Worm (Caenorhabditis elegans) whole organism, mixed stage, embryonic: ENCODE measurements around the gene lbp-2.

ENCODE experiments used
- M03D4.4 ChIP-seq: sonication (generic microtip); optimal IDR thresholded peaks from 2 replicates; lab custom pipeline; 2017; ENCODE audit warnings: mild to moderate bottlenecking, missing genetic modification characterization, missing compliant biosample characterization
- bed-3 ChIP-seq: fragments of 200-800 bp; sonication (Bioruptor generic); optimal IDR thresholded peaks from 3 replicates; lab custom pipeline; 2018; ENCODE audit warnings: mild to moderate bottlenecking, missing genetic modification characterization, moderate library complexity, missing compliant biosample characterization
- blmp-1 ChIP-seq: fragments of 150-350 bp; optimal IDR thresholded peaks from 2 replicates; lab custom pipeline; 2014; ENCODE audit warnings: missing biosample characterization, missing genetic modification characterization
- ceh-39 ChIP-seq: fragments of 150-350 bp; optimal IDR thresholded peaks from 2 replicates; lab custom pipeline; 2014; ENCODE audit warnings: missing biosample characterization, missing genetic modification characterization
- ceh-43 ChIP-seq: fragments of 200-800 bp; sonication (Bioruptor generic); optimal IDR thresholded peaks from 2 replicates; lab custom pipeline; 2018; ENCODE audit warnings: mild to moderate bottlenecking, missing genetic modification characterization, moderate library complexity, missing compliant biosample characterization
- ceh-83 ChIP-seq: fragments of 200-800 bp; sonication (Bioruptor generic); optimal IDR thresholded peaks from 2 replicates; lab custom pipeline; 2018; ENCODE audit warnings: mild to moderate bottlenecking, missing genetic modification characterization, missing compliant biosample characterization
- ces-1 ChIP-seq: fragments of 150-350 bp; optimal IDR thresholded peaks from 2 replicates; lab custom pipeline; 2014; ENCODE audit warnings: missing biosample characterization, missing genetic modification reagents, missing genetic modification characterization
- cnd-1 ChIP-seq: fragments of 200-800 bp; sonication (Bioruptor generic); optimal IDR thresholded peaks from 2 replicates; lab custom pipeline; 2018; ENCODE audit warnings: mild to moderate bottlenecking, missing genetic modification characterization, missing compliant biosample characterization
- drap-1 ChIP-seq: fragments of 200-800 bp; sonication (Bioruptor generic); optimal IDR thresholded peaks from 3 replicates; lab custom pipeline; 2018; ENCODE audit warnings: mild to moderate bottlenecking, missing genetic modification characterization, missing compliant biosample characterization
- elt-1 ChIP-seq: sonication (generic microtip); optimal IDR thresholded peaks from 2 replicates; lab custom pipeline; 2017; ENCODE audit warnings: missing genetic modification characterization, mild to moderate bottlenecking, missing compliant biosample characterization, antibody characterized with exemption, moderate library complexity, borderline replicate concordance; ENCODE audit not compliant: insufficient read depth
- elt-3 ChIP-seq: fragments of 150-350 bp; optimal IDR thresholded peaks from 2 replicates; lab custom pipeline; 2014; ENCODE audit warnings: missing biosample characterization, missing genetic modification characterization
- flh-1 ChIP-seq: fragments of 200-800 bp; sonication (Bioruptor generic); optimal IDR thresholded peaks from 2 replicates; lab custom pipeline; 2018; ENCODE audit warnings: mild to moderate bottlenecking, missing genetic modification characterization, moderate library complexity, missing compliant biosample characterization
- hlh-1 ChIP-seq: fragments of 150-350 bp; optimal IDR thresholded peaks from 2 replicates; lab custom pipeline; 2014; ENCODE audit warnings: missing biosample characterization, missing genetic modification reagents, missing genetic modification characterization
- lin-32 ChIP-seq: fragments of 200-800 bp; sonication (Bioruptor generic); optimal IDR thresholded peaks from 2 replicates; lab custom pipeline; 2018; ENCODE audit warnings: mild to moderate bottlenecking, missing genetic modification characterization, missing compliant biosample characterization
- lsy-2 ChIP-seq: fragments of 150-350 bp; optimal IDR thresholded peaks from 2 replicates; lab custom pipeline; 2014; ENCODE audit warnings: missing biosample characterization, missing genetic modification characterization
- mep-1 ChIP-seq: fragments of 150-350 bp; optimal IDR thresholded peaks from 2 replicates; lab custom pipeline; 2017; ENCODE audit warnings: missing biosample characterization, missing genetic modification reagents, missing genetic modification characterization, inconsistent platforms
- mls-2 ChIP-seq: sonication (generic microtip); optimal IDR thresholded peaks from 2 replicates; lab custom pipeline; 2016; ENCODE audit warnings: mild to moderate bottlenecking, missing genetic modification characterization, moderate library complexity, missing compliant biosample characterization
- nhr-12 ChIP-seq: fragments of 150-350 bp; optimal IDR thresholded peaks from 2 replicates; lab custom pipeline; 2014; ENCODE audit warnings: missing biosample characterization, missing genetic modification characterization
- nhr-2 ChIP-seq: fragments of 150-350 bp; optimal IDR thresholded peaks from 2 replicates; lab custom pipeline; 2014; ENCODE audit warnings: missing biosample characterization, missing genetic modification characterization
- nhr-28 ChIP-seq: fragments of 150-350 bp; optimal IDR thresholded peaks from 2 replicates; lab custom pipeline; 2014; ENCODE audit warnings: missing biosample characterization, missing genetic modification characterization
- pha-4 ChIP-seq: fragments of 150-350 bp; optimal IDR thresholded peaks from 2 replicates; lab custom pipeline; 2018; ENCODE audit warnings: missing biosample characterization, missing genetic modification reagents, missing genetic modification characterization
- sem-2 ChIP-seq: fragments of 200-800 bp; sonication (Bioruptor generic); optimal IDR thresholded peaks from 2 replicates; lab custom pipeline; 2018; ENCODE audit warnings: mild to moderate bottlenecking, missing genetic modification characterization, missing compliant biosample characterization
- snpc-4 ChIP-seq: fragments of 150-350 bp; optimal IDR thresholded peaks from 2 replicates; lab custom pipeline; 2014; ENCODE audit warnings: missing biosample characterization, missing genetic modification characterization
- sptf-1 ChIP-seq: sonication (generic microtip); optimal IDR thresholded peaks from 2 replicates; lab custom pipeline; 2017; ENCODE audit warnings: mild to moderate bottlenecking, missing genetic modification characterization, moderate library complexity, missing compliant biosample characterization
- tbx-8 ChIP-seq: fragments of 200-800 bp; sonication (Bioruptor generic); optimal IDR thresholded peaks from 2 replicates; lab custom pipeline; 2018; ENCODE audit warnings: mild to moderate bottlenecking, missing genetic modification characterization, moderate library complexity, missing compliant biosample characterization
- unc-120 ChIP-seq: sonication (generic microtip); optimal IDR thresholded peaks from 2 replicates; lab custom pipeline; 2017; ENCODE audit warnings: missing genetic modification characterization, missing compliant biosample characterization; ENCODE audit not compliant: poor library complexity, severe bottlenecking
- unc-39 ChIP-seq: fragments of 150-350 bp; optimal IDR thresholded peaks from 2 replicates; lab custom pipeline; 2014; ENCODE audit warnings: missing biosample characterization, missing genetic modification characterization
- zip-8 ChIP-seq: fragments of 150-350 bp; optimal IDR thresholded peaks from 2 replicates; lab custom pipeline; 2014; ENCODE audit warnings: missing biosample characterization, missing genetic modification characterization
- ztf-11 ChIP-seq: fragments of 150-350 bp; optimal IDR thresholded peaks from 2 replicates; lab custom pipeline; 2014; ENCODE audit warnings: missing biosample characterization, missing genetic modification characterization

Gene lbp-2

ce11 chrX:3298582-3298981 is 38.2 kb downstream of the lbp-2 start, which contains the start of gene K09C4.1:
TSS of gene K09C4.1 (plus strand) at chrX:3298882.
- TF ChIP-seq mep-1 (tag; lab: Kevin White, UChicago) (no peak), M03D4.4 (no peak), blmp-1 (tag; lab: Kevin White, UChicago) (no peak), snpc-4 (tag; lab: Kevin White, UChicago) (no peak), ceh-43 (no peak), elt-3 (no peak), unc-120 (no peak), cnd-1 (no peak), zip-8 (no peak), unc-39 (tag; lab: Kevin White, UChicago) (no peak), drap-1 (GFP tag; lab: Kevin White, UChicago) (no peak), nhr-28 (no peak), tbx-8 (no peak), ceh-39 (tag; lab: Kevin White, UChicago) (no peak), ztf-11 (tag; lab: Kevin White, UChicago) (no peak)

- TF ChIP-seq M03D4.4 (no peak), flh-1 (GFP tag; lab: Kevin White, UChicago) (no peak), elt-1 (tag; lab: Kevin White, UChicago) (no peak), sem-2 (no peak), sptf-1 (tag; lab: Kevin White, UChicago) (no peak), drap-1 (GFP tag; lab: Kevin White, UChicago) (no peak), mep-1 (tag; lab: Kevin White, UChicago) (no peak), nhr-28 (no peak), lsy-2 (tag; lab: Kevin White, UChicago) (no peak), nhr-2 (tag; lab: Kevin White, UChicago) (no peak), cnd-1 (no peak), unc-120 (no peak)
Measured at ce11 chrX:3300582-3300981, 40.2 kb downstream of the lbp-2 start.

ce11 chrX:3301770-3302169 is 41.4 kb downstream of the lbp-2 start, which contains the start of gene F11D5.5:
TSS of gene F11D5.5 (plus strand) at chrX:3302070.
- TF ChIP-seq M03D4.4 (no peak), elt-1 (tag; lab: Kevin White, UChicago) (no peak), hlh-1 (tag; lab: Kevin White, UChicago) (no peak), lin-32 (GFP tag; lab: Kevin White, UChicago) (no peak), snpc-4 (tag; lab: Kevin White, UChicago) (no peak), mls-2 (no peak), ztf-11 (tag; lab: Kevin White, UChicago) (no peak), pha-4 (no peak), bed-3 (no peak), drap-1 (GFP tag; lab: Kevin White, UChicago) (no peak), flh-1 (GFP tag; lab: Kevin White, UChicago) (no peak), mep-1 (tag; lab: Kevin White, UChicago) (no peak)

ce11 chrX:3304068-3304467 is 43.7 kb downstream of the lbp-2 start, which contains the start of gene F11D5.7:
TSS of gene F11D5.7 (plus strand) at chrX:3304368.
- TF ChIP-seq lin-32 (GFP tag; lab: Kevin White, UChicago) (no peak), nhr-2 (tag; lab: Kevin White, UChicago) (no peak), lsy-2 (tag; lab: Kevin White, UChicago) (no peak), cnd-1 (no peak), ztf-11 (tag; lab: Kevin White, UChicago) (no peak), ceh-83 (GFP tag; lab: Kevin White, UChicago) (no peak), blmp-1 (tag; lab: Kevin White, UChicago) (no peak), ces-1 (GFP tag; lab: Kevin White, UChicago) (no peak), ceh-43 (no peak), mls-2 (no peak), bed-3 (no peak), drap-1 (GFP tag; lab: Kevin White, UChicago) (no peak), elt-3 (no peak), flh-1 (GFP tag; lab: Kevin White, UChicago) (no peak)

ce11 chrX:3306594-3307296 is 46.3 kb downstream of the lbp-2 start:
- TF ChIP-seq pha-4 (peak; percentile 53), nhr-12 (no peak), tbx-8 (no peak)
- TF ChIP-seq, all 35 proteins: peak for 1
